Worm (Caenorhabditis elegans): ENCODE data around the gene ints-2.

The ints-2 gene

ce11 chrV:14192870-14193269 lies 7.4 kb downstream of the ints-2 start (continued):
- TF ChIP-seq ekl-4 (GFP tag; IDR thresholded peaks at IDR 0.05) (0 out of 2 replicates have a peak, but pooled peaks have one; percentile 21), F23B12.7 (tag; optimal IDR thresholded peaks at IDR 0.05; ENCODE audit: insufficient read depth) (no peak), dpl-1 (GFP tag; optimal IDR thresholded peaks at IDR 0.05) (peak; percentile 18), ztf-6 (GFP tag; IDR thresholded peaks at IDR 0.05) (no peak), ceh-91 (GFP tag; IDR thresholded peaks at IDR 0.05) (peak; percentile 65), B0336.3 (GFP tag; IDR thresholded peaks at IDR 0.05) (no peak; the same call in 1 of the 2 replicates), D2030.7 (GFP tag; IDR thresholded peaks at IDR 0.05) (peak; percentile 72)

DNA sequence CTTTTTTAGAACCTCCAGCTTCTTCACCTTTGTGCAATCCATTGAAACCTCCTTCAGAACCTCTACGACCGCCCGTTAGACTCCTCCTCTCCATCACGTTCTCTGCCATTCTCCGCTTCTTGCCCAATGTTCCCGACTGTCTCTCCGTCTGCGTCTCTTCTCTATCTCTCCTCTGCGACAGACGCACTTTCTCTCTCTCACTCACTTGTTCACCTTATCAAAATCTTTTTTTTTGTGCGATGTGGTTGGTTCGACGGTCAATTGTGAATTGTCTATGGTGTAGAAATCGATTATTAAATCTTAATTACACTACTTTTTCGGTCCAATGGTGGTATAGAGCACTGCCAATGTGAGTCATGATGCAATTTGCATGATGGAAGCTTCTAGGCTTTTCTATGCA lies 8.0 kb downstream of the ints-2 start, which contains the start of gene atfs-1:
Gene atfs-1, plus strand, starts transcription at position 213 of the 400 bp plus-strand sequence.
- TF ChIP-seq ama-1 (optimal IDR thresholded peaks at IDR 0.05) (peak; percentile 81), ama-1 (GFP tag; optimal IDR thresholded peaks at IDR 0.05) (no peak), ccch-3 (GFP tag; optimal IDR thresholded peaks at IDR 0.05) (no peak), bed-2 (GFP tag; IDR thresholded peaks at IDR 0.05) (0 out of 2 replicates have a peak, but pooled peaks have one; percentile 44), repo-1 (tag; optimal IDR thresholded peaks at IDR 0.05) (no peak), nhr-27 (tag; optimal IDR thresholded peaks at IDR 0.05) (no peak), akir-1 (GFP tag; optimal IDR thresholded peaks at IDR 0.05) (no peak), ekl-4 (GFP tag; IDR thresholded peaks at IDR 0.05) (peak; percentile 71; the same call in 1 of the 2 replicates), egrh-3 (GFP tag; IDR thresholded peaks at IDR 0.05) (peak; percentile 41; the same call in 1 of the 2 replicates), hmg-1.2 (GFP tag; IDR thresholded peaks at IDR 0.05) (peak; percentile 88), tbx-9 (tag; optimal IDR thresholded peaks at IDR 0.05; ENCODE audit: borderline replicate concordance) (no peak), rcor-1 (GFP tag; IDR thresholded peaks at IDR 0.05) (peak; percentile 51; the same call in 1 of the 2 replicates), snpc-3.4 (tag; optimal IDR thresholded peaks at IDR 0.05) (no peak), ztf-26 (tag; optimal IDR thresholded peaks at IDR 0.05) (peak; percentile 3), unc-130 (GFP tag; optimal IDR thresholded peaks at IDR 0.05) (no peak), ZK185.1 (tag; optimal IDR thresholded peaks at IDR 0.05; ENCODE audit: poor library complexity, severe bottlenecking) (peak; percentile 31), hsf-1 (GFP tag; IDR thresholded peaks at IDR 0.05) (0 out of 2 replicates have a peak, but pooled peaks have one; percentile 34), let-607 (tag; optimal IDR thresholded peaks at IDR 0.05) (no peak), attf-5 (GFP tag; optimal IDR thresholded peaks at IDR 0.05) (peak; percentile 68), lsy-27 (tag; optimal IDR thresholded peaks at IDR 0.05; ENCODE audit: borderline replicate concordance, insufficient read depth) (no peak), ztf-18 (tag; optimal IDR thresholded peaks at IDR 0.05) (peak; percentile 75), atf-7 (tag; optimal IDR thresholded peaks at IDR 0.05) (no peak), tbp1 (GFP tag; optimal IDR thresholded peaks at IDR 0.05) (no peak), Y79H2A.3 (GFP tag; conservative IDR thresholded peaks at IDR 0.05) (no peak), ets-4 (GFP tag; optimal IDR thresholded peaks at IDR 0.05) (peak; percentile 15), mcd-1 (GFP tag; IDR thresholded peaks at IDR 0.05) (peak; percentile 41), egl-44 (GFP tag; IDR thresholded peaks at IDR 0.05) (0 out of 2 replicates have a peak, but pooled peaks have one; percentile 35), lin-35 (GFP tag; optimal IDR thresholded peaks at IDR 0.05) (peak in 1 of 3 experiments; percentile 1), nhr-80 (tag; optimal IDR thresholded peaks at IDR 0.05) (peak; percentile 97), snpc-4 (GFP tag; optimal IDR thresholded peaks at IDR 0.05) (no peak), snpc-4 (tag; optimal IDR thresholded peaks at IDR 0.05) (peak in 3 of 4 experiments; percentile 4 to 14 (median 12)), Y53G8AR.9 (GFP tag; conservative IDR thresholded peaks at IDR 0.05) (0 out of 2 replicates have a peak, but pooled peaks have one; percentile 27), pbrm-1 (GFP tag; IDR thresholded peaks at IDR 0.05) (peak; percentile 59; the same call in 1 of the 2 replicates), chd-7 (tag; optimal IDR thresholded peaks at IDR 0.05) (peak; percentile 28), fkh-3 (tag; optimal IDR thresholded peaks at IDR 0.05) (no peak), tlf-1 (GFP tag; optimal IDR thresholded peaks at IDR 0.05) (peak; percentile 14), ceh-58 (GFP tag; IDR thresholded peaks at IDR 0.05) (no peak), xnd-1 (tag; optimal IDR thresholded peaks at IDR 0.05) (no peak), lin-40 (tag; optimal IDR thresholded peaks at IDR 0.05) (peak; percentile 62), ceh-27 (GFP tag; optimal IDR thresholded peaks at IDR 0.05) (peak; percentile 42), B0336.3 (GFP tag; IDR thresholded peaks at IDR 0.05) (peak; percentile 52; the same call in 1 of the 2 replicates)
